Worm (Caenorhabditis elegans) whole organism, young adult: Measurements from ENCODE around the gene dss-1.

Experiments
- B0035.1 ChIP-seq: sonication (generic microtip); optimal IDR thresholded peaks from 2 replicates; lab custom pipeline; 2016; ENCODE audit warnings: missing genetic modification characterization, mild to moderate bottlenecking, missing compliant biosample characterization, missing genotype, missing genetic modification reagents
- B0261.1 ChIP-seq: sonication (generic microtip); optimal IDR thresholded peaks from 2 replicates; lab custom pipeline; 2016; ENCODE audit warnings: mild to moderate bottlenecking, missing genetic modification characterization, moderate library complexity, missing compliant biosample characterization
- C06A6.2 ChIP-seq: fragments of 200-800 bp; sonication (Bioruptor generic); conservative IDR thresholded peaks from 2 replicates; pipeline ENCODE4 v1.3.6; 2022; ENCODE audit warnings: missing genetic modification characterization, missing compliant biosample characterization
- F33H1.4 ChIP-seq: fragments of 200-800 bp; sonication (Bioruptor generic); IDR thresholded peaks from 2 replicates; pipeline ENCODE4 v1.3.6; 2022; ENCODE audit warnings: missing genetic modification reagents, missing genetic modification characterization, missing compliant biosample characterization
- F39B2.1 ChIP-seq: fragments of 200-800 bp; sonication (Bioruptor generic); IDR thresholded peaks from 2 replicates; pipeline ENCODE4 v1.3.6; 2022; ENCODE audit warnings: missing genetic modification reagents, missing genetic modification characterization, missing compliant biosample characterization
- F55B11.4 ChIP-seq: sonication (generic microtip); optimal IDR thresholded peaks from 2 replicates; lab custom pipeline; 2016; ENCODE audit warnings: missing compliant biosample characterization, missing genetic modification characterization, borderline replicate concordance; ENCODE audit not compliant: insufficient read depth
- T26A5.8 ChIP-seq: sonication (generic microtip); optimal IDR thresholded peaks from 2 replicates; lab custom pipeline; 2016; ENCODE audit warnings: missing genetic modification characterization, missing compliant biosample characterization
- Y53G8AR.9 ChIP-seq: fragments of 200-800 bp; sonication (Bioruptor generic); conservative IDR thresholded peaks from 2 replicates; pipeline ENCODE4 v1.3.6; 2022; ENCODE audit warnings: missing genetic modification reagents, missing genetic modification characterization, missing compliant biosample characterization
- akir-1 ChIP-seq: fragments of 200-800 bp; sonication (Bioruptor generic); optimal IDR thresholded peaks from 2 replicates; lab custom pipeline; 2018; ENCODE audit warnings: mild to moderate bottlenecking, missing genetic modification characterization, moderate library complexity, missing compliant biosample characterization
- atf-7 ChIP-seq: sonication (generic microtip); optimal IDR thresholded peaks from 2 replicates; lab custom pipeline; 2017; ENCODE audit warnings: mild to moderate bottlenecking, missing genetic modification characterization, missing compliant biosample characterization
- athp-1 ChIP-seq: sonication (generic microtip); optimal IDR thresholded peaks from 2 replicates; lab custom pipeline; 2017; ENCODE audit warnings: mild to moderate bottlenecking, missing genetic modification characterization, missing compliant biosample characterization
- bed-2 ChIP-seq: fragments of 200-800 bp; sonication (Bioruptor generic); IDR thresholded peaks from 2 replicates; pipeline ENCODE4 v1.3.6; 2022; ENCODE audit warnings: missing genetic modification reagents, missing genetic modification characterization, missing compliant biosample characterization
- ceh-40 ChIP-seq: fragments of 200-800 bp; sonication (Bioruptor generic); IDR thresholded peaks from 2 replicates; pipeline ENCODE4 v1.3.6; 2022; ENCODE audit warnings: missing genetic modification characterization, missing compliant biosample characterization
- ceh-91 ChIP-seq: fragments of 200-800 bp; sonication (Bioruptor generic); IDR thresholded peaks from 2 replicates; pipeline ENCODE4 v1.3.6; 2022; ENCODE audit warnings: missing genetic modification reagents, missing genetic modification characterization, missing compliant biosample characterization
- dpff-1 ChIP-seq: sonication (generic microtip); optimal IDR thresholded peaks from 2 replicates; lab custom pipeline; 2017; ENCODE audit warnings: mild to moderate bottlenecking, missing genetic modification characterization, missing compliant biosample characterization
- gei-17 ChIP-seq: fragments of 200-800 bp; sonication (Bioruptor generic); optimal IDR thresholded peaks from 2 replicates; lab custom pipeline; 2018; ENCODE audit warnings: mild to moderate bottlenecking, missing genetic modification characterization, missing compliant biosample characterization
- hmg-1.2 ChIP-seq: fragments of 200-800 bp; sonication (Bioruptor generic); IDR thresholded peaks from 2 replicates; pipeline ENCODE4 v1.3.6; 2022; ENCODE audit warnings: missing genetic modification reagents, missing genetic modification characterization, missing compliant biosample characterization
- hsf-1 ChIP-seq: fragments of 200-800 bp; sonication (Bioruptor generic); IDR thresholded peaks from 2 replicates; pipeline ENCODE4 v1.3.6; 2022; ENCODE audit warnings: missing genetic modification reagents, missing genetic modification characterization, missing compliant biosample characterization
- lsl-1 ChIP-seq: fragments of 200-800 bp; sonication (Bioruptor generic); optimal IDR thresholded peaks from 2 replicates; lab custom pipeline; 2018; ENCODE audit warnings: mild to moderate bottlenecking, missing genetic modification characterization, moderate library complexity, missing compliant biosample characterization
- mel-28 ChIP-seq: sonication (generic microtip); optimal IDR thresholded peaks from 2 replicates; lab custom pipeline; 2016; ENCODE audit warnings: borderline replicate concordance, mild to moderate bottlenecking, missing genetic modification characterization, missing compliant biosample characterization
- mxl-1 ChIP-seq: sonication (generic microtip); optimal IDR thresholded peaks from 2 replicates; lab custom pipeline; 2016; ENCODE audit warnings: missing genetic modification characterization, missing compliant biosample characterization
- nfya-2 ChIP-seq: fragments of 200-800 bp; sonication (Bioruptor generic); IDR thresholded peaks from 2 replicates; pipeline ENCODE4 v1.3.6; 2022; ENCODE audit warnings: missing genetic modification reagents, missing genetic modification characterization, missing compliant biosample characterization
- nhr-27 ChIP-seq: fragments of 200-800 bp; sonication (Bioruptor generic); optimal IDR thresholded peaks from 2 replicates; lab custom pipeline; 2018; ENCODE audit warnings: mild to moderate bottlenecking, missing genetic modification characterization, moderate library complexity, missing compliant biosample characterization
- pbrm-1 ChIP-seq: fragments of 200-800 bp; sonication (Bioruptor generic); IDR thresholded peaks from 2 replicates; pipeline ENCODE4 v1.3.6; 2022; ENCODE audit warnings: missing genetic modification reagents, missing genetic modification characterization, missing compliant biosample characterization
- rpc-1 ChIP-seq, 2 experiments: fragments of 150-350 bp in 1 of 2; sonication (generic microtip) in 1 of 2; optimal IDR thresholded peaks; 2 replicates each; lab custom pipeline; 2014 to 2018; ENCODE audit warnings: missing biosample characterization in 1 of 2, missing genetic modification characterization in 1 of 2, missing genetic modification reagents in 1 of 2, missing genotype in 1 of 2
- snpc-4 ChIP-seq, 5 experiments: fragments of 150-350 bp in 1 of 5; sonication (generic microtip) in 4 of 5; optimal IDR thresholded peaks; 2 replicates each; lab custom pipeline; 2014 to 2018; ENCODE audit warnings: missing genetic modification characterization in 5 of 5, missing biosample characterization in 3 of 5, antibody characterized with exemption in 2 of 5, mild to moderate bottlenecking in 2 of 5, missing compliant biosample characterization in 2 of 5, missing genotype in 2 of 5, moderate library complexity in 2 of 5, missing genetic modification reagents in 1 of 5
- sptf-2 ChIP-seq: fragments of 200-800 bp; sonication (Bioruptor generic); optimal IDR thresholded peaks from 2 replicates; lab custom pipeline; 2018; ENCODE audit warnings: mild to moderate bottlenecking, missing genetic modification characterization, missing compliant biosample characterization
- tbp1 ChIP-seq: fragments of 200-800 bp; sonication (Bioruptor generic); optimal IDR thresholded peaks from 2 replicates; lab custom pipeline; 2018; ENCODE audit warnings: mild to moderate bottlenecking, missing genetic modification characterization, missing compliant biosample characterization
- zfh-2 ChIP-seq: fragments of 200-800 bp; sonication (Bioruptor generic); conservative IDR thresholded peaks from 2 replicates; pipeline ENCODE4 v1.3.6; 2022; ENCODE audit warnings: missing genetic modification reagents, missing genetic modification characterization, missing compliant biosample characterization
- ztf-25 ChIP-seq: fragments of 200-800 bp; sonication (Bioruptor generic); IDR thresholded peaks from 2 replicates; pipeline ENCODE4 v1.3.6; 2022; ENCODE audit warnings: missing genetic modification reagents, missing genetic modification characterization, missing compliant biosample characterization

dss-1 gene

DNA sequence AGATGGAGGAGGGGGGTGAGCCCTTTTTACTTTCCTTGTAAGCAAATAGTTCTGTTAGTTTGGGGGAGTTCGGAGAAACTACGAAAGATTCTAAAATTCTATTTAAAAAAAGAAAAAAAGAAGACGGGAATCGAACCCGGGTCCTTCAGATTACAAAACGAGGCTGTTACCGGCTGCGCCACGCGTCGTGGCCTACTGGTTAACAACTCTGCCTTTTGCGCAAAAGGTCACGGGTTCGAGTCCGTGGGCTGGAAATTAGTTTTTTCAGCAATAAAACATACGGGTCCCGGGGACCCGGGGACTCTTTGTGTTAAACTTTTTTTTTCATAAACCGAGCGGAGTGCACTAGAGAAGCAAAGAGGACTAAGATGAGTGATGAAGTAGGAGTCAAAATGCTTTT is 35.1 kb upstream of the dss-1 start (continued):
- peak; percentile 70 for TF ChIP-seq pbrm-1 (GFP tag; lab: Robert Waterston, UW)
- TF ChIP-seq atf-7 (tag; lab: Kevin White, UChicago) = no peak

DNA sequence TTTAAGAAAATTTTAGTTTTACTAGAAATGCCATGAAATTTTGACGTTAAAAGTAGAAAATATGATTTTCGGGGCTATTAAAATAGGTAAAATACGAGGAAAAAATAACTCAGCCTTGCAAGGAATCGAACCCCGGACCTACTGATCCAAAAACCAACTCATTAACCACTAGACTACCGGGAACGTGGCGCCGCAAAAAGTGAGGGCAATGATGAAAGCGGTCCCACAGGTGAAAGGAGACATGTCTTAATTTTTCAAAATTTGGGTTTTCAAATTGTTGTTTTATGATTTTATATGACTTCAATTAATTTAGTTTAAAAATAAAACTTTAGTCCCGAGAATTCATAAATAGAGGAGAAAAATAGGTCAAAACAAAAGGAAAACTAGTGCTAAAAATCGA is 34.6 kb upstream of the dss-1 start:
- peak; percentile 13 for TF ChIP-seq rpc-1 (optimal IDR thresholded peaks at IDR 0.05; lab: Kevin White, UChicago)
- peak; percentile 60 for TF ChIP-seq rpc-1 (tag; optimal IDR thresholded peaks at IDR 0.05; lab: Kevin White, UChicago)
- peak; percentile 65 for TF ChIP-seq B0261.1
- no peak for TF ChIP-seq gei-17
- no peak for TF ChIP-seq B0035.1 (tag; lab: Kevin White, UChicago)
- no peak for TF ChIP-seq lsl-1 (GFP tag; lab: Kevin White, UChicago)
- peak; percentile 82 for TF ChIP-seq tbp1 (GFP tag; lab: Kevin White, UChicago)
- TF ChIP-seq bed-2 (GFP tag; lab: Robert Waterston, UW) = no peak
- no peak for TF ChIP-seq mel-28 (tag; lab: Kevin White, UChicago)

DNA sequence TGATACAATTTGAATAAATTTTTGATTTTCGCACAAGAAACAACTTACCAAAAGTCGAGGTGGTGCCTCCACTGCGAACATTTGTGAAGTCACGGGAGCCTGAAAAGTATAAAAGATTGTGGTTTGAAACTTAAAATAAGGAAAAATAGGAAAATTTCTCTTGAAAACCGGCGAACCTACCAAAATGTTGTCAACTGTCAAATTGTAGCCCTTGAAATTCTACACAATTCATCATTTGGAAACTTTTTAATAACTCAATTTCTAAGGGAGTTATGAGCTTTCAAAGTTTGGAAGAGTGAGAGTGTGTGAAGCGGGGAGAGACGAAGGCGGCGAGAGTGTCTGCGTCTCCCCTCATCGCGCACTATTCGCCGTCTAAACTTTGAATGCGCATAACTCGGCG is 34.1 kb upstream of the dss-1 start, which contains the start of gene pes-4:
pes-4 (minus strand) TSS at position 101 of the 400 bp plus-strand sequence.
- no peak for TF ChIP-seq Y53G8AR.9 (GFP tag; lab: Robert Waterston, UW)
- TF ChIP-seq hmg-1.2 (GFP tag; lab: Robert Waterston, UW) = peak; percentile 46; the same call in 1 of the 2 replicates
- TF ChIP-seq, all 124 proteins: peak for 1

DNA sequence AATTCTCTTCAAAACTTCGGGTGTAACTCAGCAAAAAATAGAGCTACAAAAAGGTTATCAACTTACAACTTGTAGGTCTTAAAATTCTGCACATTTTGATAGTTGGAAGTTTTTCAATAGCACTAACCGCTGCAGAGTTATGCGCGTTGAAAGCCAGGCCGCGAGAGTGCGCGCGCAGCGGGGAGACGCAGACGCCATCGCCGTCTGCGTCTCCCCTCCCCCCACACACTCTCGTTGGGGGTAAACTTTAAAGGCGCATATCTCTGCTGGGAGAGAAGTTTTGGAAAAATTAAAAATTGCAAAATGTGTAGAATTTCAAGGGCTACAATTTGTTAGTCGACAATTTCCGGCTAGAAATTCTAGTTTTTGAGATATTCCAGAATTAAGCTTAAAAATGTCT is 33.4 kb upstream of the dss-1 start:
- TF ChIP-seq zfh-2 (GFP tag; lab: Robert Waterston, UW) = peak; percentile 63
- TF ChIP-seq ztf-25 (GFP tag; lab: Robert Waterston, UW) = no peak
- TF ChIP-seq ceh-91 (GFP tag; lab: Robert Waterston, UW) = no peak
- TF ChIP-seq atf-7 (tag; lab: Kevin White, UChicago) = no peak
- TF ChIP-seq mxl-1 (tag; lab: Kevin White, UChicago) = no peak
- no peak for TF ChIP-seq nhr-27 (tag; lab: Kevin White, UChicago)
- no peak for TF ChIP-seq F33H1.4
- TF ChIP-seq C06A6.2 (GFP tag; lab: Robert Waterston, UW) = no peak
- no peak for TF ChIP-seq T26A5.8
- no peak for TF ChIP-seq sptf-2 (GFP tag; lab: Kevin White, UChicago)
- TF ChIP-seq ceh-40 (GFP tag; lab: Robert Waterston, UW) = no peak
- TF ChIP-seq nfya-2 (GFP tag; lab: Robert Waterston, UW) = no peak
- no peak for TF ChIP-seq F39B2.1 (GFP tag; lab: Robert Waterston, UW)
- peak; percentile 79 for TF ChIP-seq hmg-1.2 (GFP tag; lab: Robert Waterston, UW)
- TF ChIP-seq, all 124 proteins: peak for 2

DNA sequence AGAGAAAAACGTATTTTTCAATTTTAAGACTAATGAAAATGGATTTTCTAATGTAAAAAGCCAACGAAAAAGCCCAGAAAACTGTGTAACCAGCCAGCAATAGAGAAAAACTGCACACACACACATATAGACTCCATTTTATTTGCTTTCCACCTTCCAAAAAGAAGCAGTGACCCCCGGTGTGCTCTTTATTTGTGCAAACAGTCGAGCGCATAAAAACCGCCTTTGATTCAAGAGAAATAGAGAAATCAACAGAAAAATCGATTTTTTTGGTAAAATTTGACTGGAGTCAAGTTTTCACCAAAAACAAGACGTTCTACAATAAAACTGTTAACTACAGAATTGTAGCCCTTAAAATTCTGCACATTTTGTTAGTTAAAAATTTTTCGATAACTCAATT is 32.5 kb upstream of the dss-1 start:
- TF ChIP-seq hsf-1 (GFP tag; lab: Robert Waterston, UW) (no peak), F55B11.4 (no peak), athp-1 (no peak), akir-1 (GFP tag; lab: Kevin White, UChicago) (no peak), snpc-4 (GFP tag; optimal IDR thresholded peaks at IDR 0.05; lab: Kevin White, UChicago) (no peak), snpc-4 (tag; optimal IDR thresholded peaks at IDR 0.05; lab: Kevin White, UChicago) (no peak), dpff-1 (tag; lab: Kevin White, UChicago) (no peak)
